Fruit fly (Drosophila melanogaster) whole organism, embryonic: ENCODE data around the gene ebo.

ENCODE experiments used
- Asciz ChIP-seq: fragments of 200-800 bp; sonication (Bioruptor generic); optimal IDR thresholded peaks from 2 replicates; lab custom pipeline; 2017; ENCODE audit warnings: missing biosample characterization, mild to moderate bottlenecking, missing genetic modification characterization, missing genetic modification reagents
- Atf6 ChIP-seq: fragments of 200-800 bp; sonication (Bioruptor generic); IDR thresholded peaks from 2 replicates; pipeline ENCODE4 v1.3.6; 2022; ENCODE audit warnings: missing biosample characterization, missing genetic modification characterization
- Awh ChIP-seq: fragments of 200-800 bp; sonication (Bioruptor generic); IDR thresholded peaks from 2 replicates; pipeline ENCODE4, ENCODE4 v1.3.6; 2022; ENCODE audit warnings: missing biosample characterization, missing genetic modification characterization
- CG10274 ChIP-seq: fragments of 200-800 bp; sonication (Bioruptor generic); optimal IDR thresholded peaks from 3 replicates; lab custom pipeline; 2017; ENCODE audit warnings: missing biosample characterization, mild to moderate bottlenecking, missing genetic modification characterization
- CG10321 ChIP-seq: fragments of 200-800 bp; sonication (Bioruptor generic); IDR thresholded peaks from 2 replicates; pipeline ENCODE4 v1.3.6; 2022; ENCODE audit warnings: missing biosample characterization, missing genetic modification characterization
- CG11085 ChIP-seq: fragments of 200-800 bp; sonication (Bioruptor generic); IDR thresholded peaks from 2 replicates; pipeline ENCODE4 v1.3.6; 2022; ENCODE audit warnings: missing biosample characterization, missing genetic modification characterization
- CG12769 ChIP-seq: fragments of 200-800 bp; sonication (Bioruptor generic); optimal IDR thresholded peaks from 2 replicates; lab custom pipeline; 2019; ENCODE audit warnings: missing biosample characterization, mild to moderate bottlenecking, missing genetic modification characterization, moderate library complexity
- CG14860 ChIP-seq: fragments of 200-800 bp; sonication (Bioruptor generic); IDR thresholded peaks from 3 replicates; pipeline ENCODE4 v1.3.6; 2022; ENCODE audit warnings: missing biosample characterization, missing genetic modification characterization; ENCODE audit not compliant: partially characterized antibody
- CG15269 ChIP-seq: fragments of 200-800 bp; sonication (Bioruptor generic); optimal IDR thresholded peaks from 2 replicates; lab custom pipeline; 2018; ENCODE audit warnings: missing biosample characterization, mild to moderate bottlenecking, missing genetic modification characterization, moderate library complexity
- CG1602 ChIP-seq: fragments of 200-800 bp; sonication (Bioruptor generic); optimal IDR thresholded peaks from 3 replicates; lab custom pipeline; 2016; ENCODE audit warnings: missing biosample characterization, missing genetic modification characterization
- CG17361 ChIP-seq: fragments of 200-800 bp; sonication (Bioruptor generic); IDR thresholded peaks from 3 replicates; pipeline ENCODE4 v1.3.6; 2022; ENCODE audit warnings: missing biosample characterization, missing genetic modification characterization
- CG34422 ChIP-seq: fragments of 200-800 bp; sonication (Bioruptor generic); IDR thresholded peaks from 3 replicates; pipeline ENCODE4 v1.3.6; 2022; ENCODE audit warnings: missing biosample characterization, missing genetic modification characterization
- CG5180 ChIP-seq: fragments of 200-800 bp; sonication (Bioruptor generic); optimal IDR thresholded peaks from 3 replicates; lab custom pipeline; 2017; ENCODE audit warnings: missing biosample characterization, missing genetic modification characterization, mild to moderate bottlenecking, moderate library complexity, missing genetic modification reagents
- CG5953 ChIP-seq: fragments of 200-800 bp; sonication (Bioruptor generic); IDR thresholded peaks from 2 replicates; pipeline ENCODE4 v1.3.6; 2022; ENCODE audit warnings: missing biosample characterization, missing genetic modification characterization
- CG6689 ChIP-seq: fragments of 200-800 bp; sonication (Bioruptor generic); IDR thresholded peaks from 2 replicates; pipeline ENCODE4 v1.3.6; 2022; ENCODE audit warnings: missing biosample characterization, missing genetic modification characterization
- CG7928 ChIP-seq: fragments of 200-800 bp; sonication (Bioruptor generic); optimal IDR thresholded peaks from 2 replicates; lab custom pipeline; 2017; ENCODE audit warnings: missing biosample characterization, mild to moderate bottlenecking, missing genetic modification characterization
- CG9215 ChIP-seq: fragments of 200-800 bp; sonication (Bioruptor generic); IDR thresholded peaks from 2 replicates; pipeline ENCODE4 v1.3.6; 2022; ENCODE audit warnings: missing biosample characterization, missing genetic modification characterization
- CG9797 ChIP-seq: fragments of 200-800 bp; sonication (Bioruptor generic); optimal IDR thresholded peaks from 3 replicates; lab custom pipeline; 2018; ENCODE audit warnings: missing biosample characterization, mild to moderate bottlenecking, missing genetic modification characterization
- CG9817 ChIP-seq: fragments of 200-800 bp; sonication (Bioruptor generic); optimal IDR thresholded peaks from 2 replicates; lab custom pipeline; 2018; ENCODE audit warnings: missing biosample characterization, mild to moderate bottlenecking, missing genetic modification characterization, moderate library complexity
- CkIIα-i1 ChIP-seq: fragments of 200-800 bp; sonication (Bioruptor generic); IDR thresholded peaks from 2 replicates; pipeline ENCODE4 v1.3.6; 2022; ENCODE audit warnings: missing biosample characterization, missing genetic modification characterization
- ERR ChIP-seq: fragments of 200-800 bp; sonication (Bioruptor generic); optimal IDR thresholded peaks from 2 replicates; lab custom pipeline; 2016; ENCODE audit warnings: missing biosample characterization, missing genetic modification characterization
- Poxn ChIP-seq: fragments of 200-800 bp; sonication (Bioruptor generic); IDR thresholded peaks from 2 replicates; pipeline ENCODE4 v1.3.6; 2022; ENCODE audit warnings: missing biosample characterization, missing genetic modification characterization
- Scr ChIP-seq: fragments of 200-800 bp; sonication (Bioruptor generic); IDR thresholded peaks from 2 replicates; pipeline ENCODE4 v1.3.6; 2022; ENCODE audit warnings: missing biosample characterization, missing genetic modification characterization; ENCODE audit not compliant: partially characterized antibody
- Sin3A ChIP-seq: fragments of >200 bp; optimal IDR thresholded peaks from 2 replicates; lab custom pipeline; 2018
- Sox102F ChIP-seq: fragments of 200-800 bp; sonication (Bioruptor generic); optimal IDR thresholded peaks from 2 replicates; lab custom pipeline; 2018; ENCODE audit warnings: missing biosample characterization, mild to moderate bottlenecking, missing genetic modification characterization, moderate library complexity
- Trl ChIP-seq, 3 experiments: fragments of >200 bp in 2 of 3; fragments of 200-800 bp in 1 of 3; sonication (Bioruptor generic) in 1 of 3; optimal IDR thresholded peaks; 2 replicates in 1 of 3; 3 replicates in 2 of 3; lab custom pipeline; 2016 to 2017; ENCODE audit warnings: missing biosample characterization in 1 of 3, missing genetic modification characterization in 1 of 3
- Xrp1 ChIP-seq: fragments of 200-800 bp; sonication (Bioruptor generic); IDR thresholded peaks from 2 replicates; pipeline ENCODE4 v1.3.6; 2022; ENCODE audit warnings: missing biosample characterization, missing genetic modification characterization
- al ChIP-seq: fragments of 200-800 bp; sonication (Bioruptor generic); IDR thresholded peaks from 2 replicates; pipeline ENCODE4 v1.3.6; 2022; ENCODE audit warnings: missing biosample characterization, missing genetic modification characterization
- ash1 ChIP-seq: fragments of 200-800 bp; sonication (Bioruptor generic); optimal IDR thresholded peaks from 2 replicates; lab custom pipeline; 2018; ENCODE audit warnings: missing biosample characterization, mild to moderate bottlenecking, missing genetic modification characterization
- bsh ChIP-seq, 2 experiments: fragments of 200-800 bp; sonication (Bioruptor generic); optimal IDR thresholded peaks; 2 replicates each; lab custom pipeline; 2017 to 2018; ENCODE audit warnings: mild to moderate bottlenecking in 2 of 2, missing biosample characterization in 2 of 2, missing genetic modification characterization in 2 of 2, moderate library complexity in 1 of 2
- cg ChIP-seq: fragments of 200-800 bp; sonication (Bioruptor generic); optimal IDR thresholded peaks from 3 replicates; lab custom pipeline; 2019; ENCODE audit warnings: missing biosample characterization, mild to moderate bottlenecking, missing genetic modification characterization, moderate library complexity
- chinmo ChIP-seq: fragments of 200-800 bp; sonication (Bioruptor generic); IDR thresholded peaks from 4 replicates; pipeline ENCODE4 v1.3.6; 2022; ENCODE audit warnings: missing biosample characterization, missing genetic modification characterization; ENCODE audit not compliant: partially characterized antibody
- crol ChIP-seq: fragments of 200-800 bp; sonication (Bioruptor generic); IDR thresholded peaks from 2 replicates; pipeline ENCODE4 v1.3.6; 2022; ENCODE audit warnings: missing biosample characterization, missing genetic modification characterization
- dysf ChIP-seq: fragments of 200-800 bp; sonication (Bioruptor generic); IDR thresholded peaks from 3 replicates; pipeline ENCODE4 v1.3.6; 2022; ENCODE audit warnings: missing biosample characterization, missing genetic modification characterization
- eve ChIP-seq, 2 experiments: fragments of >200 bp; optimal IDR thresholded peaks; 2 replicates each; lab custom pipeline; 2017; ENCODE audit warnings: missing biosample characterization in 2 of 2, missing genetic modification characterization in 2 of 2
- gcm ChIP-seq: fragments of 200-800 bp; sonication (Bioruptor generic); optimal IDR thresholded peaks from 2 replicates; lab custom pipeline; 2019; ENCODE audit warnings: missing biosample characterization, mild to moderate bottlenecking, missing genetic modification characterization, moderate library complexity
- mam ChIP-seq: fragments of 200-800 bp; sonication (Bioruptor generic); optimal IDR thresholded peaks from 3 replicates; lab custom pipeline; 2016; ENCODE audit warnings: missing biosample characterization, missing genetic modification characterization
- nom ChIP-seq: fragments of 200-800 bp; sonication (Bioruptor generic); optimal IDR thresholded peaks from 2 replicates; lab custom pipeline; 2017; ENCODE audit warnings: missing biosample characterization, missing genetic modification characterization, mild to moderate bottlenecking, moderate library complexity, missing genetic modification reagents
- onecut ChIP-seq: fragments of 200-800 bp; sonication (Bioruptor generic); IDR thresholded peaks from 2 replicates; pipeline ENCODE4 v1.3.6; 2022; ENCODE audit warnings: missing biosample characterization, missing genetic modification characterization
- pum ChIP-seq: fragments of 200-800 bp; sonication (Bioruptor generic); optimal IDR thresholded peaks from 2 replicates; lab custom pipeline; 2016; ENCODE audit warnings: missing biosample characterization, missing genetic modification characterization
- ranshi ChIP-seq: fragments of 200-800 bp; sonication (Bioruptor generic); IDR thresholded peaks from 2 replicates; pipeline ENCODE4 v1.3.6; 2022; ENCODE audit warnings: missing biosample characterization, missing genetic modification characterization
- ro ChIP-seq: fragments of 200-800 bp; sonication (Bioruptor generic); IDR thresholded peaks from 2 replicates; pipeline ENCODE4 v1.3.6; 2022; ENCODE audit warnings: missing biosample characterization, missing genetic modification characterization
- row ChIP-seq: fragments of 200-800 bp; sonication (Bioruptor generic); IDR thresholded peaks from 3 replicates; pipeline ENCODE4 v1.3.6; 2022; ENCODE audit warnings: missing biosample characterization, missing genetic modification characterization
- slou ChIP-seq: fragments of 200-800 bp; sonication (Bioruptor generic); optimal IDR thresholded peaks from 3 replicates; lab custom pipeline; 2016; ENCODE audit warnings: missing biosample characterization, missing genetic modification characterization
- tin ChIP-seq: fragments of 200-800 bp; sonication (Bioruptor generic); optimal IDR thresholded peaks from 3 replicates; lab custom pipeline; 2016; ENCODE audit warnings: missing biosample characterization, missing genetic modification characterization
- tll ChIP-seq, 2 experiments: fragments of 200-800 bp in 1 of 2; fragments of >200 bp in 1 of 2; sonication (Bioruptor generic) in 1 of 2; optimal IDR thresholded peaks; 2 replicates each; lab custom pipeline; 2017 to 2019; ENCODE audit warnings: missing biosample characterization in 2 of 2, missing genetic modification characterization in 2 of 2, mild to moderate bottlenecking in 1 of 2, moderate library complexity in 1 of 2
- tx ChIP-seq: fragments of 200-800 bp; sonication (Bioruptor generic); optimal IDR thresholded peaks from 2 replicates; lab custom pipeline; 2016; ENCODE audit warnings: missing biosample characterization, missing genetic modification characterization
- unpg ChIP-seq: fragments of 200-800 bp; sonication (Bioruptor generic); optimal IDR thresholded peaks from 3 replicates; lab custom pipeline; 2018; ENCODE audit warnings: missing biosample characterization, mild to moderate bottlenecking, missing genetic modification characterization, moderate library complexity
- usp ChIP-seq: fragments of >200 bp; optimal IDR thresholded peaks from 2 replicates; lab custom pipeline; 2017; ENCODE audit warnings: missing biosample characterization, missing genetic modification characterization
- vvl ChIP-seq: fragments of 200-800 bp; sonication (Bioruptor generic); IDR thresholded peaks from 2 replicates; pipeline ENCODE4 v1.3.6; 2022; ENCODE audit warnings: missing biosample characterization, missing genetic modification characterization
- wdn ChIP-seq: fragments of 200-800 bp; sonication (Bioruptor generic); IDR thresholded peaks from 2 replicates; pipeline ENCODE4 v1.3.6; 2022; ENCODE audit warnings: missing biosample characterization, missing genetic modification characterization

Gene ebo

DNA sequence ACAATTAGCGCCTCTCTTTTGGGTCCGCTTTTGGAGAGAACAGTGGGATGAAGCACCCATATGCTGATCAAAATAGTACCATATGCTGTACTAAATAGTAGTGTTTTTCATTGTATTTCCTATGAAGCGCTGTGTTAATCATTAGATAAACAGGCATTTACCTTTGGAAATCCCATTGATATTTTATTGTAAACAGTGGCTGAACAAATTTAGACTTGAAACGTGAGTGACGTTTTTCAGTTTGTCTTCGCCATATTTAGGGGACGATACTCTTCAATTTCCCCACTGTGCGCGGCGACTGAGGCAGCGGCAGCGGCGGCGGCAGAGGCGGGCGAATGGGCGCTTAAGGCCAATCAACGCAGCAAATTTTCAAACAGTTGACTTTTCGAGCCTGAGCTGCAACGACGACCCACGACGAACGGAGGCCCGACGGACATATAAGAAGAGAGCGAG, 23.2 kb upstream of the ebo start (continued):
- TF ChIP-seq Awh (GFP tag; lab: Robert Waterston, UW) (peak; percentile 77), CG17361 (GFP tag; lab: Robert Waterston, UW) (peak; percentile 75), al (GFP tag; lab: Robert Waterston, UW) (peak; percentile 63; the same call in 1 of the 2 replicates), mam (peak; percentile 83), CG14860 (GFP tag; lab: Robert Waterston, UW) (no peak), ash1 (GFP tag; lab: Kevin White, UChicago) (peak; percentile 10), tll (GFP tag; optimal IDR thresholded peaks at IDR 0.05; lab: Kevin White, UChicago) (no peak), CkIIα-i1 (no peak), CG5953 (GFP tag; lab: Robert Waterston, UW) (no peak), Poxn (GFP tag; lab: Robert Waterston, UW) (0 out of 2 replicates have a peak, but pooled peaks have one; percentile 38), CG11085 (GFP tag; lab: Robert Waterston, UW) (no peak), CG6689 (GFP tag; lab: Robert Waterston, UW) (peak; percentile 62), CG34422 (GFP tag; lab: Robert Waterston, UW) (0 out of 3 replicates have a peak, but pooled peaks have one; percentile 34), dysf (GFP tag; lab: Robert Waterston, UW) (peak; percentile 84), unpg (GFP tag; lab: Kevin White, UChicago) (peak; percentile 80), pum (GFP tag; lab: Kevin White, UChicago) (peak; percentile 69), CG9215 (peak; percentile 74), CG9817 (tag; lab: Kevin White, UChicago) (peak; percentile 80), Atf6 (peak; percentile 89), CG5180 (GFP tag; lab: Kevin White, UChicago) (peak; percentile 35), slou (GFP tag; lab: Kevin White, UChicago) (peak; percentile 33), tx (peak; percentile 82), Sox102F (GFP tag; lab: Kevin White, UChicago) (no peak), ro (GFP tag; lab: Robert Waterston, UW) (no peak), CG1602 (GFP tag; lab: Kevin White, UChicago) (peak; percentile 66), Asciz (GFP tag; lab: Kevin White, UChicago) (peak; percentile 73), tin (GFP tag; lab: Kevin White, UChicago) (peak; percentile 49), bsh (GFP tag; optimal IDR thresholded peaks at IDR 0.05; lab: Kevin White, UChicago) (peak; percentile 53 to 66), Sin3A (no peak), CG15269 (tag; lab: Kevin White, UChicago) (peak; percentile 86), CG10321 (GFP tag; lab: Robert Waterston, UW) (no peak), usp (no peak), Xrp1 (GFP tag; lab: Robert Waterston, UW) (peak; percentile 78), vvl (GFP tag; lab: Robert Waterston, UW) (peak; percentile 74), ERR (peak; percentile 68)

DNA sequence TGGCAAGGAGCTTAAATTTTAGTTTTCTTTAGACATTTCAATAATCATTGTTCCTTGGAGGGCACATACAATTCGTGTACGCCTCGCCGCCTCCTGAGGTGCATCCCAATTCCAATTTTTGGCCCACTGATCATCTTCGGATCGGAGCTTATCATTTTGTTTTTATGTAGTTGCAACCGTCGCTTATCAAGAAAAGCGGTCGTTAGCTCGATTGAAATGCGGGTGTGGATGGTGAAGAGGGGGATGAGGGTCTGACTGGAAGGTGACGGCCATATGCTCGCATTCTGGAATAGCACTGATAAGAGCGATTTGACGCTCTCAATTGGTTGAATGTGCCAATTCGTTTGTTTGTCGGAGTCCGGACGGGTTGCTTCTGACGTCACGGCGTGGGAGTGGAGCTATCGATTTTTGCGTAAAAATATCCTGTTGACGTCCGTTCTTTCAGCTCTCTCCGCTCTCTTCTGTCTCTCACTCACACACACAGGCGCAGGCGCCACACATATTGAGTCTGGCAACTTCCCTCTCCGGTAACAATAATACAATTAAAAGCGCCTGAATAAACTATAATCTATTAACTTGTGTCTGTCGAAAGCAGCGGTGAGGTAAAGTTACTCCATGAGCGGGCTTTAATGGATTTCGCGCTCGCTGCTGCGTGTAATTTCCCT, 22.7 kb upstream of the ebo start:
- peak; percentile 95 for TF ChIP-seq onecut (GFP tag; lab: Robert Waterston, UW)
- TF ChIP-seq ranshi (GFP tag; lab: Robert Waterston, UW), result no peak
- 0 out of 4 replicates have a peak, but pooled peaks have one; percentile 10 for TF ChIP-seq chinmo (GFP tag; lab: Robert Waterston, UW)
- TF ChIP-seq gcm (GFP tag; lab: Kevin White, UChicago), result peak; percentile 36
- TF ChIP-seq Trl (optimal IDR thresholded peaks at IDR 0.05; lab: Kevin White, UChicago), result peak; percentile 51 to 81
- TF ChIP-seq Trl (GFP tag; optimal IDR thresholded peaks at IDR 0.05; lab: Kevin White, UChicago), result no peak
- TF ChIP-seq CG10274 (GFP tag; lab: Kevin White, UChicago), result peak; percentile 41
- peak; percentile 71 for TF ChIP-seq CG12769 (tag; lab: Kevin White, UChicago)
- no peak for TF ChIP-seq CG7928 (GFP tag; lab: Kevin White, UChicago)
- no peak for TF ChIP-seq Scr (GFP tag; lab: Robert Waterston, UW)
- no peak for TF ChIP-seq eve (GFP tag; optimal IDR thresholded peaks at IDR 0.05; lab: Kevin White, UChicago)
- peak; percentile 51 for TF ChIP-seq cg (GFP tag; lab: Kevin White, UChicago)
- TF ChIP-seq row (GFP tag; lab: Robert Waterston, UW), result no peak
- TF ChIP-seq nom (GFP tag; lab: Kevin White, UChicago), result no peak
- TF ChIP-seq crol (GFP tag; lab: Robert Waterston, UW), result peak; percentile 74
- TF ChIP-seq CG9797 (GFP tag; lab: Kevin White, UChicago), result no peak
- TF ChIP-seq wdn (GFP tag; lab: Robert Waterston, UW), result no peak
